Worm (Caenorhabditis elegans) whole organism, young adult: ENCODE data around the gene F45D11.14.

Experiments
- F33H1.4 ChIP-seq: fragments of 200-800 bp; sonication (Bioruptor generic); IDR thresholded peaks from 2 replicates; pipeline ENCODE4 v1.3.6; 2022; ENCODE audit warnings: missing genetic modification reagents, missing genetic modification characterization, missing compliant biosample characterization
- F55B11.4 ChIP-seq: sonication (generic microtip); optimal IDR thresholded peaks from 2 replicates; lab custom pipeline; 2016; ENCODE audit warnings: missing compliant biosample characterization, missing genetic modification characterization, borderline replicate concordance; ENCODE audit not compliant: insufficient read depth
- F57A8.1 ChIP-seq: fragments of 200-800 bp; sonication (Bioruptor generic); optimal IDR thresholded peaks from 2 replicates; lab custom pipeline; 2018; ENCODE audit warnings: mild to moderate bottlenecking, missing genetic modification characterization, moderate library complexity, missing compliant biosample characterization
- F57C9.4 ChIP-seq: sonication (generic microtip); optimal IDR thresholded peaks from 2 replicates; lab custom pipeline; 2017; ENCODE audit warnings: mild to moderate bottlenecking, missing genetic modification characterization, missing compliant biosample characterization
- attf-5 ChIP-seq: fragments of 200-800 bp; sonication (Bioruptor generic); optimal IDR thresholded peaks from 2 replicates; lab custom pipeline; 2018; ENCODE audit warnings: mild to moderate bottlenecking, missing genetic modification characterization, missing compliant biosample characterization
- ceh-91 ChIP-seq: fragments of 200-800 bp; sonication (Bioruptor generic); IDR thresholded peaks from 2 replicates; pipeline ENCODE4 v1.3.6; 2022; ENCODE audit warnings: missing genetic modification reagents, missing genetic modification characterization, missing compliant biosample characterization
- efl-1 ChIP-seq: fragments of 150-350 bp; optimal IDR thresholded peaks from 2 replicates; lab custom pipeline; 2014; ENCODE audit warnings: missing biosample characterization, missing genetic modification reagents, missing genetic modification characterization
- ekl-4 ChIP-seq: fragments of 200-800 bp; sonication (Bioruptor generic); IDR thresholded peaks from 2 replicates; pipeline ENCODE4 v1.3.6; 2022; ENCODE audit warnings: missing genetic modification reagents, missing genetic modification characterization, missing compliant biosample characterization
- lin-35 ChIP-seq, 3 experiments: fragments of 150-350 bp in 2 of 3; sonication (generic microtip) in 1 of 3; optimal IDR thresholded peaks; 2 replicates each; lab custom pipeline; 2014 to 2018; ENCODE audit warnings: missing biosample characterization in 3 of 3, missing genetic modification characterization in 3 of 3, missing genetic modification reagents in 3 of 3
- nfya-1 ChIP-seq: sonication (generic microtip); optimal IDR thresholded peaks from 2 replicates; lab custom pipeline; 2017; ENCODE audit warnings: antibody characterized with exemption, missing compliant biosample characterization, missing genetic modification characterization, borderline replicate concordance; ENCODE audit not compliant: insufficient read depth
- zfh-2 ChIP-seq: fragments of 200-800 bp; sonication (Bioruptor generic); conservative IDR thresholded peaks from 2 replicates; pipeline ENCODE4 v1.3.6; 2022; ENCODE audit warnings: missing genetic modification reagents, missing genetic modification characterization, missing compliant biosample characterization
- ztf-22 ChIP-seq: fragments of 200-800 bp; sonication (Bioruptor generic); optimal IDR thresholded peaks from 2 replicates; lab custom pipeline; 2018; ENCODE audit warnings: mild to moderate bottlenecking, missing genetic modification characterization, moderate library complexity, missing compliant biosample characterization
- ztf-28 ChIP-seq: fragments of 200-800 bp; sonication (Bioruptor generic); IDR thresholded peaks from 2 replicates; pipeline ENCODE4 v1.3.6; 2022; ENCODE audit warnings: missing genetic modification reagents, missing genetic modification characterization, missing compliant biosample characterization

DNA sequence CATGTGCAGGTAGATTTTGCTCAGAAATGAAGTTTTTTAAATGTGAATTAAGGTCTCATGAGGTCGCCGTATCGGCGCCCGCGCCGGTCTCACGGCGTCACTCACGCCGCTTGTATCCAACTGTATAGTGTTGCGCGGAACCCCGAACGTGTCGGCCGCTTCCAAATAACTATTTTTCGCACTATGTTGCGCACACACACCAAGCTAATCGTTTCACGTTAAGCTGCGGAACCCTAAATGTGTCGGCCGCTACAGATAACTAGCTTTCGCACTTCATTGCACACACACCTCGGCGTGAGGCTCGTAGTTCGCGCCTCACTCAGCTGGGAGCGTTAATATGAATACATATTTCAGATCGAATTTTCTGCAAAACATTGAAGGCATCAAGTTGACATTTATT is 40.7 kb upstream of the F45D11.14 start:
- TF ChIP-seq F33H1.4 (GFP tag; lab: Robert Waterston, UW) (no peak), F57A8.1 (GFP tag; lab: Kevin White, UChicago) (no peak), zfh-2 (no peak), ztf-22 (GFP tag; lab: Kevin White, UChicago) (no peak), attf-5 (GFP tag; lab: Kevin White, UChicago) (no peak), F55B11.4 (tag; lab: Kevin White, UChicago) (no peak), ztf-28 (no peak), ekl-4 (no peak), F57C9.4 (tag; lab: Kevin White, UChicago) (no peak), nfya-1 (tag; lab: Kevin White, UChicago) (no peak), lin-35 (GFP tag; optimal IDR thresholded peaks at IDR 0.05; lab: Kevin White, UChicago) (no peak), efl-1 (GFP tag; lab: Kevin White, UChicago) (no peak), ceh-91 (GFP tag; lab: Robert Waterston, UW) (no peak)
